Worm (Caenorhabditis elegans): ENCODE measurements around the gene ser-1.

Gene ser-1

DNA sequence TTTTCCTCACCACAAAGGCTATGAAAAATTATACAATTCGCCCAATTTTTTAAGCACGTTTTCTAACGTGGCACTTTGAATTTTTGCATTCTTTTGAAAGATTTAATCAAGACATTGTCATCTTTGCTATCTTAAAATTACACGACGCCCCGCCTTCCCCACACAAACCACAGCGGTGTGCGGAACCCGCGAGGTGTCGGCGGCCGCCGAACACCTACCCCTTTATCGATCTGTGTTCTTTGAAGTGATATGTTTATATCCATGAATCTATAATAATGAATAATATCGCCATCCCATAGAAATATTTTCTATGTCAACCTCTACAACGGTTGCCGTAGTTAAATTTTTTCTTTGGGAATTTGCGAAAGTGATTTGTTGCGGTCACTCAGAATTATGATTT is 13.2 kb upstream of the ser-1 start (continued):
- TF ChIP-seq mes-4 (tag; optimal IDR thresholded peaks at IDR 0.05) (no peak), madf-8 (GFP tag; conservative IDR thresholded peaks at IDR 0.05) (no peak), hlh-12 (tag; optimal IDR thresholded peaks at IDR 0.05) (no peak), hmg-1.2 (GFP tag; IDR thresholded peaks at IDR 0.05) (peak; percentile 68; the same call in 1 of the 2 replicates), tlf-1 (GFP tag; optimal IDR thresholded peaks at IDR 0.05) (no peak), C06A6.2 (GFP tag; conservative IDR thresholded peaks at IDR 0.05) (no peak), ztf-22 (GFP tag; optimal IDR thresholded peaks at IDR 0.05) (no peak), D2030.7 (GFP tag; IDR thresholded peaks at IDR 0.05) (no peak), ceh-27 (GFP tag; optimal IDR thresholded peaks at IDR 0.05) (no peak), ceh-58 (GFP tag; IDR thresholded peaks at IDR 0.05) (no peak), C17E4.6 (GFP tag; IDR thresholded peaks at IDR 0.05) (no peak), lag-1 (GFP tag; IDR thresholded peaks at IDR 0.05) (no peak), akir-1 (GFP tag; optimal IDR thresholded peaks at IDR 0.05) (no peak), B0261.1 (tag; optimal IDR thresholded peaks at IDR 0.05) (no peak), bed-1 (GFP tag; IDR thresholded peaks at IDR 0.05) (no peak), repo-1 (tag; optimal IDR thresholded peaks at IDR 0.05) (no peak), let-526 (GFP tag; IDR thresholded peaks at IDR 0.05) (no peak), mel-28 (tag; optimal IDR thresholded peaks at IDR 0.05; ENCODE audit: borderline replicate concordance) (no peak), nhr-27 (tag; optimal IDR thresholded peaks at IDR 0.05) (no peak), pha-4 (tag; optimal IDR thresholded peaks at IDR 0.05) (no peak), aptf-3 (GFP tag; IDR thresholded peaks at IDR 0.05) (no peak), snpc-1.1 (tag; optimal IDR thresholded peaks at IDR 0.05; ENCODE audit: insufficient read depth) (peak; percentile 91), nfyb-1 (GFP tag; IDR thresholded peaks at IDR 0.05) (no peak), dpff-1 (tag; optimal IDR thresholded peaks at IDR 0.05) (no peak), lin-40 (tag; optimal IDR thresholded peaks at IDR 0.05) (no peak), ceh-40 (GFP tag; IDR thresholded peaks at IDR 0.05) (no peak), hrde-1 (tag; optimal IDR thresholded peaks at IDR 0.05; ENCODE audit: borderline replicate concordance) (no peak), nhr-120 (GFP tag; IDR thresholded peaks at IDR 0.05) (no peak)

DNA sequence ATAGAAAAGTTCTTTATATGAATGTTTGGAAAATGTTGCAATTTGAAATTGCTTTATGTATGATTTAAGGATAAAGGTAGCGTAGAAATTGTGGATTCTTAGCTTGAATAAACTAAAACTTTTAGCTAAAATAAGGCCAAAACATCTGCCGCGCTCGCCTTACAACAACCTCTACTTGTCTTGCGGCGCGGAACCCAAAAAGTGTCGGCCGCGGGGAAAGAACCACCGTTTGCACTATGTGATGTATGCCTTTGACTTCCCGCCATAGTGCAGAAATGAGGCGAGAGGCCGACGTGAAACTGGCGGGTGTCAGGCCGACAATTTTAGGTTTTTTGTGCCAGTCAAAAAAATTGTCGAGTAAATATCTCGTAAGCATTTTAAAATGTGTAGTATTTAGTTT is 7.7 kb upstream of the ser-1 start:
- TF ChIP-seq pbrm-1 (GFP tag; IDR thresholded peaks at IDR 0.05) (no peak), snpc-4 (GFP tag; optimal IDR thresholded peaks at IDR 0.05) (no peak), snpc-4 (tag; optimal IDR thresholded peaks at IDR 0.05) (peak in 2 of 4 experiments; percentile 1 to 72)

DNA sequence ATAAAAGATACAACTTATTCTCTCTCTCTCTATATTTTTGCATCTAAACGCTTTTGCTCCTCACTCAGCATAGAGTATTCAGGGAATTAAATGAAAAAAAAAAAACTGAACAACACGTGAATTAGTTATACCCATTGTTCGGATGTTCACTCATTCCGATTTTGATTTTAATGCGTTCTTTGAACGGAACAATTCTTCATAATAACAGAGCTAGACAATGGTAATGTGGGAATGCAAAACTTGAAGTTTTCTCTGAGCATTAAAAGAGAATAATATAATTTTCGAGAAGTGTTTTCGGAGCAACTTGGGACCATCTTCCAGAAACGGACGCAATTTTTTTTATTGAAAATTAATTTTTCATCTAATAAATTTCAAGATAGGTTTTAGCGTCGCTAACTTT is 5.2 kb upstream of the ser-1 start:
- no peak for TF ChIP-seq snpc-1.3 (tag; optimal IDR thresholded peaks at IDR 0.05; ENCODE audit: insufficient read depth)
- no peak for TF ChIP-seq madf-6 (GFP tag; IDR thresholded peaks at IDR 0.05)
- no peak for TF ChIP-seq zim-3 (tag; optimal IDR thresholded peaks at IDR 0.05)
- TF ChIP-seq hrde-1 (tag; optimal IDR thresholded peaks at IDR 0.05; ENCODE audit: borderline replicate concordance) = no peak
- no peak for TF ChIP-seq atf-7 (tag; optimal IDR thresholded peaks at IDR 0.05)
- no peak for TF ChIP-seq lin-35 (GFP tag; optimal IDR thresholded peaks at IDR 0.05)
- no peak for TF ChIP-seq zfh-2 (GFP tag; conservative IDR thresholded peaks at IDR 0.05)
- TF ChIP-seq B0019.2 (GFP tag; conservative IDR thresholded peaks at IDR 0.05) = no peak
- no peak for TF ChIP-seq ceh-40 (GFP tag; IDR thresholded peaks at IDR 0.05)
- TF ChIP-seq aptf-3 (GFP tag; IDR thresholded peaks at IDR 0.05) = no peak
- no peak for TF ChIP-seq attf-6 (GFP tag; IDR thresholded peaks at IDR 0.05)
- TF ChIP-seq snpc-1.1 (tag; optimal IDR thresholded peaks at IDR 0.05; ENCODE audit: insufficient read depth) = no peak
- TF ChIP-seq tlf-1 (GFP tag; optimal IDR thresholded peaks at IDR 0.05) = no peak
- TF ChIP-seq F55B11.4 (tag; optimal IDR thresholded peaks at IDR 0.05; ENCODE audit: borderline replicate concordance, insufficient read depth) = no peak

All from whole organism, young adult.